Worm (Caenorhabditis elegans): ENCODE data around the gene fbxa-52.

- TF ChIP-seq nhr-12 (tag; optimal IDR thresholded peaks at IDR 0.05) (no peak), tbx-2 (tag; optimal IDR thresholded peaks at IDR 0.05) (no peak), ceh-82 (tag; optimal IDR thresholded peaks at IDR 0.05) (no peak), xbp-1 (tag; optimal IDR thresholded peaks at IDR 0.05) (no peak), sox-4 (tag; optimal IDR thresholded peaks at IDR 0.05) (no peak), mep-1 (tag; optimal IDR thresholded peaks at IDR 0.05) (no peak), Y116A8C.19 (tag; optimal IDR thresholded peaks at IDR 0.05; ENCODE audit: borderline replicate concordance) (no peak), ceh-88 (GFP tag; IDR thresholded peaks at IDR 0.05) (no peak), ceh-8 (GFP tag; optimal IDR thresholded peaks at IDR 0.05) (no peak), sptf-1 (tag; optimal IDR thresholded peaks at IDR 0.05) (no peak), fos-1 (tag; optimal IDR thresholded peaks at IDR 0.05) (no peak), blmp-1 (tag; optimal IDR thresholded peaks at IDR 0.05) (no peak)
These were observed 7.9 kb upstream of the fbxa-52 start, which contains the start of gene F07G6.8 for ce11 chrX:1720359-1720758.
